Fruit fly (Drosophila melanogaster) whole organism, adult: Measurements from ENCODE around the gene Polr1F.

ENCODE experiments used
- CG12768 ChIP-seq: fragments of 200-800 bp; sonication (Bioruptor generic); optimal IDR thresholded peaks from 2 replicates; lab custom pipeline; 2017; ENCODE audit warnings: missing biosample characterization, missing genetic modification characterization, mild to moderate bottlenecking, moderate library complexity, missing genetic modification reagents
- CG1620 ChIP-seq: fragments of 200-800 bp; sonication (Bioruptor generic); optimal IDR thresholded peaks from 2 replicates; lab custom pipeline; 2016; ENCODE audit warnings: missing biosample characterization, missing genetic modification characterization
- CG33017 ChIP-seq: fragments of 200-800 bp; sonication (Bioruptor generic); optimal IDR thresholded peaks from 2 replicates; lab custom pipeline; 2018; ENCODE audit warnings: missing biosample characterization, mild to moderate bottlenecking, missing genetic modification characterization, moderate library complexity
- CG7101 ChIP-seq: fragments of 200-800 bp; sonication (Bioruptor generic); optimal IDR thresholded peaks from 2 replicates; lab custom pipeline; 2018; ENCODE audit warnings: missing biosample characterization, mild to moderate bottlenecking, missing genetic modification characterization, moderate library complexity
- cic ChIP-seq: fragments of 200-800 bp; sonication (Bioruptor generic); optimal IDR thresholded peaks from 2 replicates; lab custom pipeline; 2017; ENCODE audit warnings: missing biosample characterization, mild to moderate bottlenecking, missing genetic modification characterization, moderate library complexity
- pad ChIP-seq: fragments of 200-800 bp; sonication (Bioruptor generic); optimal IDR thresholded peaks from 3 replicates; lab custom pipeline; 2017; ENCODE audit warnings: missing biosample characterization, missing genetic modification characterization, mild to moderate bottlenecking, moderate library complexity, missing genetic modification reagents

Gene Polr1F

DNA sequence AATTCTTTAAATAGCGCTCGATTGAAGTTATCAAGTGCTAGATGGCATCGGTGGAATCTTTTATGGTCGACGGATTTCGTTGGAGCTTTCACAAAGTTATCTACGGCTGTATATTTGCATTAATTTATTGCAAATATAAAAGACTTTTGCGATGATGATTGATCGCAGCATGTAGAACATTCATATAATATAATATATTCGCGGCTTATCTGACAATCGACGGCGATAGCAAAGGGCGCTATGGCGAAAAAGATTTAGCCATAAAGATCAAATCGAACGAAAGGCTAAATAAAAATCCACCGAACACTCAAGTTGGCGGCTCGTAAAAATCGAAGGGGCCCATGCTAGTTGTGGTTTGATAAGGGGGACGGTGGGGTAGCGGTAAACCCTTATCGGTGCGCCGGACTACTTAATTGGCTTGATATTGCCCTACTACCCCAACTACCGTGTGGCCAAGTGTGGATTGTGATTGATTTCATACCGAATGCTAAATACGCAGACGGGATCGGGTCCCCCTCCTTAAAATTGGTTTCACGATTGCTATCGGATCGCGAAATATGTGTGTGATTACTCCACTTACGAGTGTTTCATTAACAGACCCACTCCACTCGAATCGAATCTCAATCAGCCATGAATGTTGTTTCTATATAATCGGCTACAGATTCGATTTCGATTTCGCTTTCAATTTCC lies 39.3 kb downstream of the Polr1F start:
- peak; percentile 26 for TF ChIP-seq CG12768 (GFP tag; lab: Kevin White, UChicago)
- peak; percentile 67 for TF ChIP-seq cic
- peak; percentile 27 for TF ChIP-seq pad
- no peak for TF ChIP-seq CG33017 (tag; lab: Kevin White, UChicago)
- no peak for TF ChIP-seq CG1620 (GFP tag; lab: Kevin White, UChicago)
- TF ChIP-seq CG7101 (tag; lab: Kevin White, UChicago), result peak; percentile 0
